Worm (Caenorhabditis elegans) whole organism, L1 larva: ENCODE results near the gene tig-2.

Experiments used
- C04F5.9 ChIP-seq: sonication (generic microtip); optimal IDR thresholded peaks from 2 replicates; lab custom pipeline; 2016; ENCODE audit warnings: missing genetic modification characterization, missing compliant biosample characterization
- C16A3.4 ChIP-seq: fragments of 150-350 bp; optimal IDR thresholded peaks from 2 replicates; lab custom pipeline; 2014; ENCODE audit warnings: missing biosample characterization, missing genetic modification characterization
- F16B12.6 ChIP-seq: fragments of 150-350 bp; optimal IDR thresholded peaks from 2 replicates; lab custom pipeline; 2014; ENCODE audit warnings: missing biosample characterization, missing genetic modification characterization
- aly-2 ChIP-seq: fragments of 150-350 bp; optimal IDR thresholded peaks from 2 replicates; lab custom pipeline; 2014; ENCODE audit warnings: missing biosample characterization, missing genetic modification characterization
- ama-1 ChIP-seq: fragments of 150-350 bp; optimal IDR thresholded peaks from 2 replicates; lab custom pipeline; 2014
- blmp-1 ChIP-seq: fragments of 150-350 bp; optimal IDR thresholded peaks from 2 replicates; lab custom pipeline; 2014; ENCODE audit warnings: missing biosample characterization, missing genetic modification characterization
- ceh-63 ChIP-seq: fragments of 200-800 bp; sonication (Bioruptor generic); optimal IDR thresholded peaks from 2 replicates; lab custom pipeline; 2018; ENCODE audit warnings: mild to moderate bottlenecking, missing genetic modification characterization, missing compliant biosample characterization
- ceh-8 ChIP-seq: fragments of 200-800 bp; sonication (Bioruptor generic); optimal IDR thresholded peaks from 2 replicates; lab custom pipeline; 2018; ENCODE audit warnings: mild to moderate bottlenecking, missing genetic modification characterization, moderate library complexity, missing compliant biosample characterization
- ceh-82 ChIP-seq, 3 experiments: fragments of 150-350 bp in 1 of 3; sonication (generic microtip) in 2 of 3; optimal IDR thresholded peaks; 2 replicates each; lab custom pipeline; 2014 to 2017; ENCODE audit warnings: missing biosample characterization in 3 of 3, missing genetic modification characterization in 3 of 3
- ceh-90 ChIP-seq: sonication (generic microtip); optimal IDR thresholded peaks from 2 replicates; lab custom pipeline; 2016; ENCODE audit warnings: missing genetic modification characterization, missing compliant biosample characterization
- dsc-1 ChIP-seq: sonication (generic microtip); optimal IDR thresholded peaks from 2 replicates; lab custom pipeline; 2016; ENCODE audit warnings: mild to moderate bottlenecking, missing genetic modification characterization, missing compliant biosample characterization
- efl-3 ChIP-seq: fragments of 200-800 bp; sonication (Bioruptor generic); optimal IDR thresholded peaks from 2 replicates; lab custom pipeline; 2018; ENCODE audit warnings: mild to moderate bottlenecking, missing genetic modification characterization, missing compliant biosample characterization
- egl-13 ChIP-seq: sonication (generic microtip); optimal IDR thresholded peaks from 2 replicates; lab custom pipeline; 2016; ENCODE audit warnings: missing genotype, missing genetic modification reagents, missing genetic modification characterization, missing compliant biosample characterization
- egl-27 ChIP-seq, 2 experiments: fragments of 150-350 bp in 1 of 2; sonication (generic microtip); optimal IDR thresholded peaks; 3 replicates each; lab custom pipeline; 2017 to 2018; ENCODE audit warnings: missing biosample characterization in 2 of 2, missing genetic modification characterization in 2 of 2, missing genetic modification reagents in 2 of 2
- elt-2 ChIP-seq: sonication (generic microtip); optimal IDR thresholded peaks from 2 replicates; lab custom pipeline; 2016; ENCODE audit warnings: missing genetic modification characterization, mild to moderate bottlenecking, inconsistent platforms, missing compliant biosample characterization, missing genetic modification reagents
- fkh-10 ChIP-seq: sonication (generic microtip); optimal IDR thresholded peaks from 2 replicates; lab custom pipeline; 2017; ENCODE audit warnings: missing biosample characterization, missing genetic modification reagents, missing genetic modification characterization
- irx-1 ChIP-seq: sonication (generic microtip); optimal IDR thresholded peaks from 2 replicates; lab custom pipeline; 2016; ENCODE audit warnings: missing genetic modification characterization, missing compliant biosample characterization
- isw-1 ChIP-seq: fragments of 200-800 bp; sonication (Bioruptor generic); IDR thresholded peaks from 2 replicates; pipeline ENCODE4 v1.3.6; 2022; ENCODE audit warnings: missing genetic modification characterization, missing compliant biosample characterization
- jun-1 ChIP-seq: fragments of 150-350 bp; optimal IDR thresholded peaks from 2 replicates; lab custom pipeline; 2014; ENCODE audit warnings: missing biosample characterization, missing genetic modification reagents, missing genetic modification characterization
- lin-15B ChIP-seq: fragments of 150-350 bp; sonication (generic microtip); optimal IDR thresholded peaks from 3 replicates; lab custom pipeline; 2014; ENCODE audit warnings: missing biosample characterization, missing genetic modification characterization
- lsy-2 ChIP-seq, 2 experiments: fragments of 150-350 bp; optimal IDR thresholded peaks; 2 replicates each; lab custom pipeline; 2014; ENCODE audit warnings: missing biosample characterization in 2 of 2, missing genetic modification characterization in 2 of 2
- mab-9 ChIP-seq: fragments of 200-800 bp; sonication (Bioruptor generic); IDR thresholded peaks from 2 replicates; pipeline ENCODE4 v1.3.6; 2022; ENCODE audit warnings: missing genetic modification reagents, missing genetic modification characterization, missing compliant biosample characterization
- mdl-1 ChIP-seq, 2 experiments: fragments of 150-350 bp; optimal IDR thresholded peaks; 2 replicates each; lab custom pipeline; 2014 to 2017; ENCODE audit warnings: missing biosample characterization in 2 of 2, missing genetic modification characterization in 2 of 2, inconsistent platforms in 1 of 2
- nhr-20 ChIP-seq: sonication (generic microtip); optimal IDR thresholded peaks from 2 replicates; lab custom pipeline; 2016; ENCODE audit warnings: mild to moderate bottlenecking, missing genetic modification characterization, missing compliant biosample characterization
- nhr-237 ChIP-seq: fragments of 150-350 bp; optimal IDR thresholded peaks from 2 replicates; lab custom pipeline; 2014; ENCODE audit warnings: missing biosample characterization, missing genetic modification characterization
- nhr-71 ChIP-seq: sonication (generic microtip); optimal IDR thresholded peaks from 2 replicates; lab custom pipeline; 2016; ENCODE audit warnings: mild to moderate bottlenecking, missing genetic modification characterization, moderate library complexity, missing compliant biosample characterization
- nhr-76 ChIP-seq: sonication (generic microtip); optimal IDR thresholded peaks from 2 replicates; lab custom pipeline; 2017; ENCODE audit warnings: missing biosample characterization, missing genetic modification characterization
- nhr-85 ChIP-seq: sonication (generic microtip); peaks from one replicate; lab custom pipeline; 2016; ENCODE audit warnings: missing genetic modification characterization, inconsistent platforms, missing compliant biosample characterization
- pax-3 ChIP-seq: fragments of 200-800 bp; sonication (Bioruptor generic); optimal IDR thresholded peaks from 2 replicates; lab custom pipeline; 2018; ENCODE audit warnings: mild to moderate bottlenecking, missing genetic modification characterization, moderate library complexity, missing compliant biosample characterization
- snpc-4 ChIP-seq: fragments of 150-350 bp; optimal IDR thresholded peaks from 2 replicates; lab custom pipeline; 2014; ENCODE audit warnings: missing biosample characterization, missing genetic modification characterization
- sox-4 ChIP-seq: sonication (generic microtip); optimal IDR thresholded peaks from 2 replicates; lab custom pipeline; 2016; ENCODE audit warnings: missing genetic modification characterization, missing compliant biosample characterization
- sup-37 ChIP-seq: fragments of 200-800 bp; sonication (Bioruptor generic); optimal IDR thresholded peaks from 2 replicates; lab custom pipeline; 2018; ENCODE audit warnings: mild to moderate bottlenecking, missing genetic modification characterization, missing compliant biosample characterization
- swsn-7 ChIP-seq: sonication (generic microtip); optimal IDR thresholded peaks from 2 replicates; lab custom pipeline; 2016; ENCODE audit warnings: missing genetic modification characterization, missing compliant biosample characterization
- tlp-1 ChIP-seq: fragments of 150-350 bp; optimal IDR thresholded peaks from 2 replicates; lab custom pipeline; 2014; ENCODE audit warnings: missing biosample characterization, missing genetic modification characterization
- unc-130 ChIP-seq: fragments of 150-350 bp; optimal IDR thresholded peaks from 2 replicates; lab custom pipeline; 2017; ENCODE audit warnings: missing biosample characterization, missing genetic modification characterization, inconsistent platforms
- unc-30 ChIP-seq: sonication (generic microtip); optimal IDR thresholded peaks from 2 replicates; lab custom pipeline; 2017; ENCODE audit warnings: missing biosample characterization, missing genetic modification characterization
- unc-62 ChIP-seq: fragments of 150-350 bp; optimal IDR thresholded peaks from 2 replicates; lab custom pipeline; 2014; ENCODE audit warnings: missing biosample characterization, missing genetic modification reagents, missing genetic modification characterization
- unc-98 ChIP-seq: fragments of 200-800 bp; sonication (Bioruptor generic); IDR thresholded peaks from 2 replicates; pipeline ENCODE4 v1.3.6; 2022; ENCODE audit warnings: missing genetic modification characterization, missing compliant biosample characterization
- vab-15 ChIP-seq: sonication (generic microtip); optimal IDR thresholded peaks from 2 replicates; lab custom pipeline; 2017; ENCODE audit warnings: missing genotype, mild to moderate bottlenecking, missing genetic modification characterization, missing compliant biosample characterization
- xbp-1 ChIP-seq: sonication (generic microtip); optimal IDR thresholded peaks from 2 replicates; lab custom pipeline; 2016; ENCODE audit warnings: missing genetic modification characterization, missing compliant biosample characterization
- zip-4 ChIP-seq: fragments of 200-800 bp; sonication (Bioruptor generic); optimal IDR thresholded peaks from 2 replicates; lab custom pipeline; 2018; ENCODE audit warnings: mild to moderate bottlenecking, missing genetic modification characterization, moderate library complexity, missing compliant biosample characterization
- ztf-11 ChIP-seq, 2 experiments: sonication (generic microtip); optimal IDR thresholded peaks; 2 replicates each; lab custom pipeline; 2016 to 2017; ENCODE audit warnings: missing genetic modification characterization in 2 of 2, missing biosample characterization in 1 of 2, missing compliant biosample characterization in 1 of 2
- ztf-4 ChIP-seq: fragments of 150-350 bp; optimal IDR thresholded peaks from 2 replicates; lab custom pipeline; 2014; ENCODE audit warnings: missing biosample characterization, missing genetic modification characterization

tig-2 gene

ce11 chrV:4737727-4738126 is 7.8 kb upstream of the tig-2 start, which contains the start of gene F39G3.2:
TSS of gene F39G3.2 (plus strand) at chrV:4737831.
- peak; percentile 18 for TF ChIP-seq jun-1 (tag; lab: Kevin White, UChicago)
- TF ChIP-seq ceh-90 (tag; lab: Kevin White, UChicago): no peak
- TF ChIP-seq elt-2 (tag; lab: Kevin White, UChicago): peak; percentile 62
- no peak for TF ChIP-seq fkh-10 (GFP tag; lab: Kevin White, UChicago)

ce11 chrV:4734608-4735007 is 4.6 kb upstream of the tig-2 start:
- no peak for TF ChIP-seq tlp-1
- TF ChIP-seq ztf-4 (tag; lab: Kevin White, UChicago): no peak
- no peak for TF ChIP-seq nhr-76 (tag; lab: Kevin White, UChicago)
- no peak for TF ChIP-seq C16A3.4 (tag; lab: Kevin White, UChicago)
- no peak for TF ChIP-seq pax-3 (tag; lab: Kevin White, UChicago)
- no peak for TF ChIP-seq ceh-90 (tag; lab: Kevin White, UChicago)
- no peak for TF ChIP-seq nhr-237 (tag; lab: Kevin White, UChicago)
- no peak for TF ChIP-seq F16B12.6 (tag; lab: Kevin White, UChicago)
- TF ChIP-seq irx-1 (tag; lab: Kevin White, UChicago): no peak
- TF ChIP-seq ztf-11 (tag; optimal IDR thresholded peaks at IDR 0.05; lab: Kevin White, UChicago): no peak

ce11 chrV:4733952-4734351 is 4.0 kb upstream of the tig-2 start:
- no peak for TF ChIP-seq elt-2 (tag; lab: Kevin White, UChicago)
- TF ChIP-seq mdl-1 (tag; optimal IDR thresholded peaks at IDR 0.05; lab: Kevin White, UChicago): no peak
- TF ChIP-seq pax-3 (tag; lab: Kevin White, UChicago): no peak
- TF ChIP-seq ztf-11 (tag; optimal IDR thresholded peaks at IDR 0.05; lab: Kevin White, UChicago): no peak
- no peak for TF ChIP-seq C16A3.4 (tag; lab: Kevin White, UChicago)
- TF ChIP-seq lsy-2 (tag; optimal IDR thresholded peaks at IDR 0.05; lab: Kevin White, UChicago): no peak
- TF ChIP-seq nhr-71 (tag; lab: Kevin White, UChicago): no peak
- TF ChIP-seq isw-1 (GFP tag; lab: Robert Waterston, UW): no peak
- no peak for TF ChIP-seq irx-1 (tag; lab: Kevin White, UChicago)
- no peak for TF ChIP-seq ama-1 (lab: Kevin White, UChicago)
- no peak for TF ChIP-seq sox-4 (tag; lab: Kevin White, UChicago)
- TF ChIP-seq lin-15B (tag; lab: Kevin White, UChicago): no peak
- TF ChIP-seq snpc-4 (tag; lab: Kevin White, UChicago): no peak
- no peak for TF ChIP-seq dsc-1 (tag; lab: Kevin White, UChicago)
- no peak for TF ChIP-seq ceh-82 (tag; optimal IDR thresholded peaks at IDR 0.05; lab: Kevin White, UChicago)
- no peak for TF ChIP-seq efl-3 (GFP tag; lab: Kevin White, UChicago)
- no peak for TF ChIP-seq ceh-8 (GFP tag; lab: Kevin White, UChicago)
- no peak for TF ChIP-seq C04F5.9
- TF ChIP-seq, all 84 proteins: peak for 0

- TF ChIP-seq egl-13 (tag; lab: Kevin White, UChicago) (peak; percentile 29), fkh-10 (GFP tag; lab: Kevin White, UChicago) (no peak), swsn-7 (tag; lab: Kevin White, UChicago) (peak; percentile 66), aly-2 (tag; lab: Kevin White, UChicago) (no peak), unc-62 (GFP tag; lab: Kevin White, UChicago) (no peak), tlp-1 (no peak), xbp-1 (peak; percentile 58), blmp-1 (tag; lab: Kevin White, UChicago) (peak; percentile 46), elt-2 (tag; lab: Kevin White, UChicago) (peak; percentile 30), dsc-1 (tag; lab: Kevin White, UChicago) (peak; percentile 73), unc-130 (peak; percentile 88), ceh-82 (tag; optimal IDR thresholded peaks at IDR 0.05; lab: Kevin White, UChicago) (peak; percentile 36 to 55 (median 43)), sup-37 (no peak), ceh-63 (GFP tag; lab: Kevin White, UChicago) (no peak), nhr-85 (tag; lab: Kevin White, UChicago) (peak; percentile 80), irx-1 (tag; lab: Kevin White, UChicago) (peak; percentile 42), mab-9 (GFP tag; lab: Robert Waterston, UW) (no peak), vab-15 (tag; lab: Kevin White, UChicago) (peak; percentile 36), snpc-4 (tag; lab: Kevin White, UChicago) (no peak), egl-27 (tag; optimal IDR thresholded peaks at IDR 0.05; lab: Kevin White, UChicago) (no peak), zip-4 (no peak), nhr-20 (tag; lab: Kevin White, UChicago) (peak; percentile 57), unc-98 (GFP tag; lab: Robert Waterston, UW) (no peak), nhr-71 (tag; lab: Kevin White, UChicago) (peak; percentile 75), unc-30 (no peak), lsy-2 (tag; optimal IDR thresholded peaks at IDR 0.05; lab: Kevin White, UChicago) (peak; percentile 58 to 63)
Observed at ce11 chrV:4731154-4731961, 1.4 kb upstream of the tig-2 start, which contains the start of gene F39G3.3. TSS of gene F39G3.3 (plus strand) at chrV:4731911.
